Fruit fly (Drosophila melanogaster): ENCODE measurements around the gene CG34164.

DNA sequence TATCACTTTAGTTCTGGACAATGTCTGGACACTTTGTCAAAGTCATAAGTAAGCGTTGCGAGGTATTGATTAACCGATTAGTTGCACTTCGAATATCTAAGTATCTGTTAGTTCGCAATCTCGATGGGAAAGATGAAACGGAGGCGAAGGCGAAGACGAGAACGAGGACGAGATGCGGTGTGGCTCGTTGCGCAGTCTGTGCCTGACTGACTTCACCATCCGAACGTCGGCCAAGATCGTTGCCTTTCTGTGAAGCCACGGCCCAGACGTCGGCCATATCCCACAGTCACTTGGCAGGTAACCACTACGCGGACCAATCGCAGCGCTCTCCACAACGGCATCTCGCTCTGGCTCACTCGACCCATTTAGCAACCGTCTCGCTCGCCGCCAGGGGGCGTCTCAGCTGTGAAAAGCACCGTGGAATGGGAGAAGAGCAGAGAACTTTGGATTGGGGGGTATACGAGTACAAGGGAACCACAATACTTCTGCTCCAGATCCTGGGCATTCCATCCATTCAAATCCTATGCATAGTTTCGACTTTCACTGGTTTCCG, 29.5 kb downstream of the CG34164 start, which contains the start of gene prd:
- TF ChIP-seq CG7928 (GFP tag; optimal IDR thresholded peaks at IDR 0.05) (no peak), E2f1 (GFP tag; IDR thresholded peaks at IDR 0.05) (no peak), CG15601 (tag; optimal IDR thresholded peaks at IDR 0.05) (no peak), CG2202 (tag; optimal IDR thresholded peaks at IDR 0.05) (no peak), CG1647 (GFP tag; optimal IDR thresholded peaks at IDR 0.05) (no peak), CG10959 (GFP tag; IDR thresholded peaks at IDR 0.05) (no peak), CG31441 (GFP tag; IDR thresholded peaks at IDR 0.05) (no peak), CG6683 (GFP tag; optimal IDR thresholded peaks at IDR 0.05) (no peak), lmd (GFP tag; IDR thresholded peaks at IDR 0.05) (no peak), jumu (GFP tag; optimal IDR thresholded peaks at IDR 0.05) (no peak), ranshi (GFP tag; IDR thresholded peaks at IDR 0.05) (no peak), Doc2 (GFP tag; IDR thresholded peaks at IDR 0.05) (no peak), row (GFP tag; IDR thresholded peaks at IDR 0.05) (no peak)
